Fruit fly (Drosophila melanogaster) whole organism, adult: ENCODE data around the gene Dhps.

Experiments used
- CG14711 ChIP-seq: fragments of 200-800 bp; sonication (Bioruptor generic); optimal IDR thresholded peaks from 2 replicates; lab custom pipeline; 2018; ENCODE audit warnings: missing biosample characterization, mild to moderate bottlenecking, missing genetic modification characterization, moderate library complexity
- CG7045 ChIP-seq: fragments of 200-800 bp; sonication (Bioruptor generic); optimal IDR thresholded peaks from 2 replicates; lab custom pipeline; 2017; ENCODE audit warnings: missing biosample characterization, mild to moderate bottlenecking, missing genetic modification characterization
- cic ChIP-seq: fragments of 200-800 bp; sonication (Bioruptor generic); optimal IDR thresholded peaks from 2 replicates; lab custom pipeline; 2017; ENCODE audit warnings: missing biosample characterization, mild to moderate bottlenecking, missing genetic modification characterization, moderate library complexity
- ovo ChIP-seq: fragments of 200-800 bp; sonication (Bioruptor generic); optimal IDR thresholded peaks from 2 replicates; lab custom pipeline; 2016; ENCODE audit warnings: missing biosample characterization, missing genetic modification characterization

dm6 chr3L:8155324-8155723 lies 42.7 kb upstream of the Dhps start:
- TF ChIP-seq ovo (GFP tag; lab: Kevin White, UChicago) (no peak), cic (no peak), CG7045 (GFP tag; lab: Kevin White, UChicago) (no peak), CG14711 (tag; lab: Kevin White, UChicago) (no peak)
